Fruit fly (Drosophila melanogaster): Measurements from ENCODE around the gene CG12099.

Gene CG12099

dm6 chr3L:1536487-1537337 is 21.6 kb downstream of the CG12099 start, which contains the start of the genes CG12091 and pns:
TSS of gene CG12091 (minus strand) at chr3L:1536835.
TSS of gene pns (plus strand) at chr3L:1537137.
- TF ChIP-seq CG34422 (GFP tag; IDR thresholded peaks at IDR 0.05): peak; percentile 59; the same call in 1 of the 3 replicates
- TF ChIP-seq CG12744 (GFP tag; optimal IDR thresholded peaks at IDR 0.05): peak; percentile 30
- TF ChIP-seq CG3726 (GFP tag; IDR thresholded peaks at IDR 0.05): no peak
- peak; percentile 72 for TF ChIP-seq gro (GFP tag; optimal IDR thresholded peaks at IDR 0.05)
- no peak for TF ChIP-seq tio (GFP tag; optimal IDR thresholded peaks at IDR 0.05)
- TF ChIP-seq CG2678 (tag; optimal IDR thresholded peaks at IDR 0.05): peak; percentile 68
- no peak for TF ChIP-seq Dref (GFP tag; IDR thresholded peaks at IDR 0.05)
- no peak for TF ChIP-seq CG4404 (GFP tag; IDR thresholded peaks at IDR 0.05)
- peak; percentile 56 for TF ChIP-seq Fer3 (tag; optimal IDR thresholded peaks at IDR 0.05)
- TF ChIP-seq Atf3 (GFP tag; optimal IDR thresholded peaks at IDR 0.05): peak; percentile 41
- peak; percentile 11; the same call in 1 of the 2 replicates for TF ChIP-seq Ada2b (GFP tag; IDR thresholded peaks at IDR 0.05)
- peak; percentile 11 for TF ChIP-seq pfk (GFP tag; optimal IDR thresholded peaks at IDR 0.05)
- peak; percentile 67 for TF ChIP-seq Sry-δ (GFP tag; optimal IDR thresholded peaks at IDR 0.05)
- peak; percentile 35 for TF ChIP-seq Kr (GFP tag; optimal IDR thresholded peaks at IDR 0.05)
- no peak for TF ChIP-seq CG8281 (tag; optimal IDR thresholded peaks at IDR 0.05)
- no peak for TF ChIP-seq CG7963 (GFP tag; IDR thresholded peaks at IDR 0.05; ENCODE audit: partially characterized antibody)
- peak; percentile 20 for TF ChIP-seq maf-S (GFP tag; optimal IDR thresholded peaks at IDR 0.05)
- no peak for TF ChIP-seq Tbp (GFP tag; optimal IDR thresholded peaks at IDR 0.05)
- no peak for TF ChIP-seq CG2129 (GFP tag; IDR thresholded peaks at IDR 0.05; ENCODE audit: partially characterized antibody)
- TF ChIP-seq CG8290 (GFP tag; optimal IDR thresholded peaks at IDR 0.05): peak; percentile 68
- TF ChIP-seq CG8290 (tag; optimal IDR thresholded peaks at IDR 0.05): peak in 1 of 2 experiments; percentile 53
- peak; percentile 73 for TF ChIP-seq CG13775 (GFP tag; optimal IDR thresholded peaks at IDR 0.05)
- peak; percentile 57 for TF ChIP-seq CG12071 (GFP tag; optimal IDR thresholded peaks at IDR 0.05)
- TF ChIP-seq sna (GFP tag; IDR thresholded peaks at IDR 0.05; ENCODE audit: partially characterized antibody): peak; percentile 40; the same call in 1 of the 2 replicates
- TF ChIP-seq ranshi (GFP tag; IDR thresholded peaks at IDR 0.05): peak; percentile 38; the same call in 1 of the 2 replicates
- no peak for TF ChIP-seq CG11504 (tag; optimal IDR thresholded peaks at IDR 0.05)
- TF ChIP-seq zfh2 (GFP tag; optimal IDR thresholded peaks at IDR 0.05): peak; percentile 48
- peak; percentile 14 for TF ChIP-seq Neu2 (GFP tag; optimal IDR thresholded peaks at IDR 0.05; ENCODE audit: borderline replicate concordance)
- peak; percentile 41 for TF ChIP-seq CG1602 (GFP tag; optimal IDR thresholded peaks at IDR 0.05)
- TF ChIP-seq CG13296 (GFP tag; optimal IDR thresholded peaks at IDR 0.05): peak; percentile 50
- TF ChIP-seq lov (optimal IDR thresholded peaks at IDR 0.05): no peak
- TF ChIP-seq lov (GFP tag; IDR thresholded peaks at IDR 0.05): no peak
- TF ChIP-seq CG6854 (GFP tag; optimal IDR thresholded peaks at IDR 0.05): peak; percentile 17
- TF ChIP-seq CG16815 (GFP tag; optimal IDR thresholded peaks at IDR 0.05): peak; percentile 7
- TF ChIP-seq CG17328 (GFP tag; IDR thresholded peaks at IDR 0.05): peak; percentile 76; the same call in 1 of the 2 replicates
- TF ChIP-seq ewg (GFP tag; optimal IDR thresholded peaks at IDR 0.05): peak; percentile 53
- TF ChIP-seq CG32772 (GFP tag; IDR thresholded peaks at IDR 0.05): 0 out of 2 replicates have a peak, but pooled peaks have one; percentile 19
- peak; percentile 70 for TF ChIP-seq CG10462 (GFP tag; optimal IDR thresholded peaks at IDR 0.05)
- peak; percentile 35 for TF ChIP-seq CG1647 (GFP tag; optimal IDR thresholded peaks at IDR 0.05)
- no peak for TF ChIP-seq Dfd (GFP tag; optimal IDR thresholded peaks at IDR 0.05)
- peak; percentile 81 for TF ChIP-seq CG2712 (tag; optimal IDR thresholded peaks at IDR 0.05)
- TF ChIP-seq CG11085 (GFP tag; IDR thresholded peaks at IDR 0.05): peak; percentile 38; the same call in 1 of the 2 replicates
- TF ChIP-seq gsb (GFP tag; IDR thresholded peaks at IDR 0.05): peak; percentile 52; the same call in 1 of the 2 replicates
- TF ChIP-seq HLH4C (GFP tag; IDR thresholded peaks at IDR 0.05; ENCODE audit: partially characterized antibody): peak; percentile 40; the same call in 1 of the 3 replicates
- TF ChIP-seq Xbp1 (GFP tag; optimal IDR thresholded peaks at IDR 0.05): peak; percentile 71
- TF ChIP-seq CG7928 (GFP tag; optimal IDR thresholded peaks at IDR 0.05): peak; percentile 58
- no peak for TF ChIP-seq CG17568 (GFP tag; optimal IDR thresholded peaks at IDR 0.05)
- TF ChIP-seq ttk (GFP tag; IDR thresholded peaks at IDR 0.05): 0 out of 2 replicates have a peak, but pooled peaks have one; percentile 29
- TF ChIP-seq vnd (GFP tag; IDR thresholded peaks at IDR 0.05; ENCODE audit: partially characterized antibody): no peak
